Worm (Caenorhabditis elegans) whole organism, L1 larva: ENCODE results near the gene C16A11.3.

ENCODE experiments used
- C04F5.9 ChIP-seq: sonication (generic microtip); optimal IDR thresholded peaks from 2 replicates; lab custom pipeline; 2016; ENCODE audit warnings: missing genetic modification characterization, missing compliant biosample characterization
- C34B4.2 ChIP-seq: sonication (generic microtip); optimal IDR thresholded peaks from 2 replicates; lab custom pipeline; 2017; ENCODE audit warnings: mild to moderate bottlenecking, missing genetic modification characterization, missing compliant biosample characterization
- Y116A8C.19 ChIP-seq: sonication (generic microtip); optimal IDR thresholded peaks from 2 replicates; lab custom pipeline; 2016; ENCODE audit warnings: missing compliant biosample characterization, missing genetic modification characterization, borderline replicate concordance
- aha-1 ChIP-seq: fragments of 150-350 bp; optimal IDR thresholded peaks from 2 replicates; lab custom pipeline; 2014; ENCODE audit warnings: missing biosample characterization, missing genetic modification characterization
- ceh-8 ChIP-seq: fragments of 200-800 bp; sonication (Bioruptor generic); optimal IDR thresholded peaks from 2 replicates; lab custom pipeline; 2018; ENCODE audit warnings: mild to moderate bottlenecking, missing genetic modification characterization, moderate library complexity, missing compliant biosample characterization
- ceh-88 ChIP-seq: fragments of 200-800 bp; sonication (Bioruptor generic); IDR thresholded peaks from 2 replicates; pipeline ENCODE4 v1.3.6; 2022; ENCODE audit warnings: missing genetic modification characterization, missing compliant biosample characterization
- ceh-90 ChIP-seq: sonication (generic microtip); optimal IDR thresholded peaks from 2 replicates; lab custom pipeline; 2016; ENCODE audit warnings: missing genetic modification characterization, missing compliant biosample characterization
- dpl-1 ChIP-seq, 3 experiments: fragments of 150-350 bp in 2 of 3; sonication (generic microtip) in 1 of 3; optimal IDR thresholded peaks; 2 replicates each; lab custom pipeline; 2014 to 2017; ENCODE audit warnings: missing biosample characterization in 3 of 3, missing genetic modification characterization in 3 of 3, missing genetic modification reagents in 3 of 3
- dsc-1 ChIP-seq: sonication (generic microtip); optimal IDR thresholded peaks from 2 replicates; lab custom pipeline; 2016; ENCODE audit warnings: mild to moderate bottlenecking, missing genetic modification characterization, missing compliant biosample characterization
- efl-1 ChIP-seq, 4 experiments: fragments of 150-350 bp; optimal IDR thresholded peaks in 3 of 4; peaks in 1 of 4; 1 replicate in 1 of 4; 2 replicates in 3 of 4; lab custom pipeline; 2014; ENCODE audit warnings: missing biosample characterization in 2 of 4, missing genetic modification characterization in 2 of 4, missing genetic modification reagents in 2 of 4
- efl-3 ChIP-seq: fragments of 200-800 bp; sonication (Bioruptor generic); optimal IDR thresholded peaks from 2 replicates; lab custom pipeline; 2018; ENCODE audit warnings: mild to moderate bottlenecking, missing genetic modification characterization, missing compliant biosample characterization
- egl-27 ChIP-seq, 2 experiments: fragments of 150-350 bp in 1 of 2; sonication (generic microtip); optimal IDR thresholded peaks; 3 replicates each; lab custom pipeline; 2017 to 2018; ENCODE audit warnings: missing biosample characterization in 2 of 2, missing genetic modification characterization in 2 of 2, missing genetic modification reagents in 2 of 2
- elt-2 ChIP-seq: sonication (generic microtip); optimal IDR thresholded peaks from 2 replicates; lab custom pipeline; 2016; ENCODE audit warnings: missing genetic modification characterization, mild to moderate bottlenecking, inconsistent platforms, missing compliant biosample characterization, missing genetic modification reagents
- elt-3 ChIP-seq, 6 experiments: fragments of 150-350 bp in 1 of 6; sonication (generic microtip); optimal IDR thresholded peaks; 2 replicates each; lab custom pipeline; 2017 to 2018; ENCODE audit warnings: missing biosample characterization in 6 of 6, missing genetic modification characterization in 6 of 6, inconsistent platforms in 1 of 6
- ets-5 ChIP-seq: fragments of 200-800 bp; sonication (Bioruptor generic); IDR thresholded peaks from 2 replicates; pipeline ENCODE4 v1.3.6; 2022; ENCODE audit warnings: missing genetic modification characterization, missing compliant biosample characterization
- fkh-10 ChIP-seq: sonication (generic microtip); optimal IDR thresholded peaks from 2 replicates; lab custom pipeline; 2017; ENCODE audit warnings: missing biosample characterization, missing genetic modification reagents, missing genetic modification characterization
- fkh-4 ChIP-seq: sonication (generic microtip); optimal IDR thresholded peaks from 2 replicates; lab custom pipeline; 2016; ENCODE audit warnings: missing compliant biosample characterization, missing genetic modification characterization, borderline replicate concordance
- fkh-8 ChIP-seq: sonication (generic microtip); optimal IDR thresholded peaks from 2 replicates; lab custom pipeline; 2016; ENCODE audit warnings: mild to moderate bottlenecking, missing genetic modification characterization, missing compliant biosample characterization
- hlh-4 ChIP-seq: sonication (generic microtip); optimal IDR thresholded peaks from 2 replicates; lab custom pipeline; 2016; ENCODE audit warnings: mild to moderate bottlenecking, missing genetic modification characterization, missing compliant biosample characterization
- irx-1 ChIP-seq: sonication (generic microtip); optimal IDR thresholded peaks from 2 replicates; lab custom pipeline; 2016; ENCODE audit warnings: missing genetic modification characterization, missing compliant biosample characterization
- jun-1 ChIP-seq: fragments of 150-350 bp; optimal IDR thresholded peaks from 2 replicates; lab custom pipeline; 2014; ENCODE audit warnings: missing biosample characterization, missing genetic modification reagents, missing genetic modification characterization
- lin-13 ChIP-seq: fragments of 150-350 bp; optimal IDR thresholded peaks from 2 replicates; lab custom pipeline; 2014; ENCODE audit warnings: missing biosample characterization, missing genetic modification reagents, missing genetic modification characterization
- lin-15B ChIP-seq: fragments of 150-350 bp; sonication (generic microtip); optimal IDR thresholded peaks from 3 replicates; lab custom pipeline; 2014; ENCODE audit warnings: missing biosample characterization, missing genetic modification characterization
- lin-35 ChIP-seq, 2 experiments: fragments of 150-350 bp; optimal IDR thresholded peaks; 2 replicates each; lab custom pipeline; 2014; ENCODE audit warnings: missing biosample characterization in 2 of 2, missing genetic modification characterization in 2 of 2, missing genetic modification reagents in 2 of 2
- lin-39 ChIP-seq: fragments of 150-350 bp; optimal IDR thresholded peaks from 2 replicates; lab custom pipeline; 2014; ENCODE audit warnings: missing biosample characterization, missing genetic modification reagents, missing genetic modification characterization
- mab-9 ChIP-seq: fragments of 200-800 bp; sonication (Bioruptor generic); IDR thresholded peaks from 2 replicates; pipeline ENCODE4 v1.3.6; 2022; ENCODE audit warnings: missing genetic modification reagents, missing genetic modification characterization, missing compliant biosample characterization
- nhr-19 ChIP-seq: fragments of 200-800 bp; sonication (Bioruptor generic); conservative IDR thresholded peaks from 2 replicates; pipeline ENCODE4 v1.3.6; 2022; ENCODE audit warnings: missing genetic modification characterization, missing compliant biosample characterization
- nhr-237 ChIP-seq: fragments of 150-350 bp; optimal IDR thresholded peaks from 2 replicates; lab custom pipeline; 2014; ENCODE audit warnings: missing biosample characterization, missing genetic modification characterization
- nhr-28 ChIP-seq: fragments of 150-350 bp; optimal IDR thresholded peaks from 2 replicates; lab custom pipeline; 2014; ENCODE audit warnings: missing biosample characterization, missing genetic modification characterization
- nhr-71 ChIP-seq: sonication (generic microtip); optimal IDR thresholded peaks from 2 replicates; lab custom pipeline; 2016; ENCODE audit warnings: mild to moderate bottlenecking, missing genetic modification characterization, moderate library complexity, missing compliant biosample characterization
- nhr-84 ChIP-seq: sonication (generic microtip); optimal IDR thresholded peaks from 2 replicates; lab custom pipeline; 2017; ENCODE audit warnings: missing biosample characterization, missing genetic modification characterization
- nhr-90 ChIP-seq: sonication (generic microtip); optimal IDR thresholded peaks from 2 replicates; lab custom pipeline; 2016; ENCODE audit warnings: mild to moderate bottlenecking, missing genetic modification characterization, missing compliant biosample characterization; ENCODE audit not compliant: poor library complexity
- skn-1 ChIP-seq: fragments of 150-350 bp; optimal IDR thresholded peaks from 2 replicates; lab custom pipeline; 2014; ENCODE audit warnings: missing biosample characterization, missing genetic modification characterization
- sptf-1 ChIP-seq: fragments of 150-350 bp; optimal IDR thresholded peaks from 2 replicates; lab custom pipeline; 2014; ENCODE audit warnings: missing biosample characterization, missing genetic modification characterization
- sup-37 ChIP-seq: fragments of 200-800 bp; sonication (Bioruptor generic); optimal IDR thresholded peaks from 2 replicates; lab custom pipeline; 2018; ENCODE audit warnings: mild to moderate bottlenecking, missing genetic modification characterization, missing compliant biosample characterization
- tbx-2 ChIP-seq: sonication (generic microtip); optimal IDR thresholded peaks from 2 replicates; lab custom pipeline; 2016; ENCODE audit warnings: missing genetic modification characterization, missing compliant biosample characterization
- tlp-1 ChIP-seq: fragments of 150-350 bp; optimal IDR thresholded peaks from 2 replicates; lab custom pipeline; 2014; ENCODE audit warnings: missing biosample characterization, missing genetic modification characterization
- unc-62 ChIP-seq: fragments of 150-350 bp; optimal IDR thresholded peaks from 2 replicates; lab custom pipeline; 2014; ENCODE audit warnings: missing biosample characterization, missing genetic modification reagents, missing genetic modification characterization
- unc-86 ChIP-seq: sonication (generic microtip); optimal IDR thresholded peaks from 2 replicates; lab custom pipeline; 2016; ENCODE audit warnings: missing genetic modification characterization, missing compliant biosample characterization
- vab-15 ChIP-seq: sonication (generic microtip); optimal IDR thresholded peaks from 2 replicates; lab custom pipeline; 2017; ENCODE audit warnings: missing genotype, mild to moderate bottlenecking, missing genetic modification characterization, missing compliant biosample characterization
- xbp-1 ChIP-seq: sonication (generic microtip); optimal IDR thresholded peaks from 2 replicates; lab custom pipeline; 2016; ENCODE audit warnings: missing genetic modification characterization, missing compliant biosample characterization
- zag-1 ChIP-seq: fragments of 150-350 bp; optimal IDR thresholded peaks from 2 replicates; lab custom pipeline; 2014; ENCODE audit warnings: missing biosample characterization, missing genetic modification characterization
- zip-4 ChIP-seq: fragments of 200-800 bp; sonication (Bioruptor generic); optimal IDR thresholded peaks from 2 replicates; lab custom pipeline; 2018; ENCODE audit warnings: mild to moderate bottlenecking, missing genetic modification characterization, moderate library complexity, missing compliant biosample characterization

C16A11.3 gene

DNA sequence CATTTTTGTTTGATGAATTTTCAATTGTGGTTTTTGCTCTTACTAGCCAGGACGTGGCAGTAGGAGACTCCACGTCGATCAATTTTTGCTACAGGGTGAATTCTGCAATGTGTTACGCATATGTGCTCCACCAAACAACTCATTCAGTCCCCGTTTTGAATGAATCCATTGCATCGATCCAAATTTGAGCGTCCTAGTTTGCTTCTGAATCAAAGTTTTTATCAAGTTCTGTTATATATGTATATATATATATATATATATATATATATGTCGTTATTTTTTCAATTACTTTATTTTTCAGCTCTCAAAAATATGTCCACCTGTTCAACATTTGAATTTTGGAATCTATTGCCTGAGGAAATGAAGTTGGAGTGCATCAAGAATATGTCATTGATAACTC is 18.2 kb upstream of the C16A11.3 start, which contains the start of gene F31D5.7:
TSS of gene F31D5.7 (plus strand) at position 301 of the 400 bp plus-strand sequence.
- no peak for TF ChIP-seq tbx-2
- no peak for TF ChIP-seq sptf-1 (tag; lab: Kevin White, UChicago)
- TF ChIP-seq zip-4 (GFP tag; lab: Kevin White, UChicago): no peak
- no peak for TF ChIP-seq efl-3 (GFP tag; lab: Kevin White, UChicago)
- no peak for TF ChIP-seq fkh-4 (tag; lab: Kevin White, UChicago)
- no peak for TF ChIP-seq nhr-84 (tag; lab: Kevin White, UChicago)
- no peak for TF ChIP-seq egl-27 (tag; optimal IDR thresholded peaks at IDR 0.05; lab: Kevin White, UChicago)
- TF ChIP-seq fkh-8 (tag; lab: Kevin White, UChicago): no peak
- no peak for TF ChIP-seq ceh-8
- no peak for TF ChIP-seq sup-37 (GFP tag; lab: Kevin White, UChicago)
- no peak for TF ChIP-seq elt-3 (tag; optimal IDR thresholded peaks at IDR 0.05; lab: Kevin White, UChicago)
- TF ChIP-seq lin-15B (tag; lab: Kevin White, UChicago): no peak

DNA sequence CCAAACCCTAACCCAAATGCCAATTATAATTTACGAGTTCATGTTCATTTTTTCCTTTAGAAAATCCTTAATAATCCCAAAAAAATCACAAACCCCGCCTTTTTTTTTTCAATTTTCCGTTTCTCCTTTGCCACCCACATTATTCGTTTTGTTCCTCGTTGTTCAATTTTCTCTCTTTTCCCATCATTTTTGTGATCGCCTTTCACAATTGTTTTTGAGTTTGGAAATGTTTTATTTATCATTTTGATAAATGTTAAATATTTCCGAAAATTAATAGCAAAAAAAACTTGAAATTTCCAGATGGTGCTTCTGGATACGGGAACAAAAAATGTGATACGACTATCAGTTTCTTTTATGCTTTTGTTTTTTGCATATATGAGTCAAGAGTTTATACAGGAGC is 14.0 kb upstream of the C16A11.3 start, which contains the start of gene F31D5.2:
TSS of gene F31D5.2 (plus strand) at position 301 of the 400 bp plus-strand sequence.
- TF ChIP-seq fkh-10 (GFP tag; lab: Kevin White, UChicago) (no peak), lin-39 (tag; lab: Kevin White, UChicago) (no peak), mab-9 (GFP tag; lab: Robert Waterston, UW) (no peak), unc-62 (GFP tag; lab: Kevin White, UChicago) (no peak), Y116A8C.19 (tag; lab: Kevin White, UChicago) (no peak), irx-1 (tag; lab: Kevin White, UChicago) (no peak), unc-86 (no peak), nhr-19 (GFP tag; lab: Robert Waterston, UW) (no peak), dpl-1 (GFP tag; optimal IDR thresholded peaks at IDR 0.05; lab: Kevin White, UChicago) (no peak), zag-1 (tag; lab: Kevin White, UChicago) (no peak), lin-13 (GFP tag; lab: Kevin White, UChicago) (no peak), ceh-90 (tag; lab: Kevin White, UChicago) (no peak), aha-1 (tag; lab: Kevin White, UChicago) (no peak), nhr-237 (tag; lab: Kevin White, UChicago) (no peak), nhr-90 (tag; lab: Kevin White, UChicago) (no peak), nhr-28 (tag; lab: Kevin White, UChicago) (no peak)

DNA sequence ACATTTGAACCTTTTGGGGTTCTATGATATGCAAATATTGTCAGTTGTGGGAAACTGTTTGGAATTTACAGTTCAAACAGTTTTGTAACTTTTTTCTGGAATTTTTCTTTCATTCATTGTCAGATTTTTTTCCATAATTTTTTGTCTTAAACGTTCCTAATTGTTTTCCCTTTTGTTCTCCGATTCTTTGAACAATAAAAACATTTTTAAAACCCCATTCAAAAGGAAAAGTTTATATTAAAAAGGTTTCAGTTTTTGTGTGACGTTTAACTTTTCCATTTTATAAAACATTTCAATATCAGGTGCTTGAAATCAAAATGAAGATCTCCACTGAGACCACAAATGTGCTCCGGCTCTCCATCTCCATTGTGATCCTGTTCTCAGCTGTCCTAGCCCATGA is 10.3 kb upstream of the C16A11.3 start, which contains the start of gene F31D5.1:
TSS of gene F31D5.1 (plus strand) at position 301 of the 400 bp plus-strand sequence.
- TF ChIP-seq vab-15: no peak
- TF ChIP-seq efl-1 (optimal IDR thresholded peaks at IDR 0.05; lab: Kevin White, UChicago): no peak
- TF ChIP-seq efl-1 (GFP tag; optimal IDR thresholded peaks at IDR 0.05 in 1 of 2; lab: Kevin White, UChicago): no peak
- no peak for TF ChIP-seq zag-1 (tag; lab: Kevin White, UChicago)
- TF ChIP-seq irx-1 (tag; lab: Kevin White, UChicago): no peak
- no peak for TF ChIP-seq dpl-1 (GFP tag; optimal IDR thresholded peaks at IDR 0.05; lab: Kevin White, UChicago)
- no peak for TF ChIP-seq C34B4.2
- TF ChIP-seq unc-86: no peak
- TF ChIP-seq jun-1 (tag; lab: Kevin White, UChicago): no peak

DNA sequence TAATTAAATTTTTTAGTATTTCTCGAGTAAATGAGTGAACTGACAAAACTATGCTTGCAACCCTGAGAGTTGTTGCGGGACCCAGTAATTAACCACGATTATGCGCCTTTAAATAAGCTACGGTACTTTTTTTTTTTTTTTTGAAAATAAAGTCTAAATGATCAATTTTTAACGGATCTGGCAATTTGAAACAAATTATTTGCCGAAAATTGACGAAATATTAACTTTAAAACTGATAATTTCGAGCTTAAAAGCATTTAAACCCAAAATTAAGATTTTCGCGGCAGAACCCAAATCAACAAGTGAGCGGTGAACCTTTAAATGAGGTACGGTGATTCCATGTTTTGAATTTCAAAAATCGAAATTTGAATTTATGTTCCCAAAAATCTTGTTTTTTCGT is 6.9 kb upstream of the C16A11.3 start:
- no peak for TF ChIP-seq tbx-2
- no peak for TF ChIP-seq irx-1 (tag; lab: Kevin White, UChicago)
- TF ChIP-seq dpl-1 (GFP tag; optimal IDR thresholded peaks at IDR 0.05; lab: Kevin White, UChicago): no peak
- no peak for TF ChIP-seq tlp-1
- TF ChIP-seq nhr-71 (tag; lab: Kevin White, UChicago): no peak
- TF ChIP-seq lin-15B (tag; lab: Kevin White, UChicago): no peak
- no peak for TF ChIP-seq ceh-88 (GFP tag; lab: Robert Waterston, UW)
- TF ChIP-seq nhr-84 (tag; lab: Kevin White, UChicago): no peak
- no peak for TF ChIP-seq elt-2 (tag; lab: Kevin White, UChicago)
- TF ChIP-seq hlh-4 (tag; lab: Kevin White, UChicago): no peak
- no peak for TF ChIP-seq dsc-1 (tag; lab: Kevin White, UChicago)
- no peak for TF ChIP-seq xbp-1 (tag; lab: Kevin White, UChicago)
- TF ChIP-seq ets-5 (GFP tag; lab: Robert Waterston, UW): no peak
- no peak for TF ChIP-seq sptf-1 (tag; lab: Kevin White, UChicago)
- TF ChIP-seq C04F5.9 (tag; lab: Kevin White, UChicago): no peak
- TF ChIP-seq skn-1 (tag; lab: Kevin White, UChicago): no peak
- no peak for TF ChIP-seq lin-35 (GFP tag; optimal IDR thresholded peaks at IDR 0.05; lab: Kevin White, UChicago)
